Worm (Caenorhabditis elegans) whole organism, L1 larva: Measurements from ENCODE around the gene ZK1073.2.

Source experiments
- C04F5.9 ChIP-seq: sonication (generic microtip); optimal IDR thresholded peaks from 2 replicates; lab custom pipeline; 2016; ENCODE audit warnings: missing genetic modification characterization, missing compliant biosample characterization
- C16A3.4 ChIP-seq: fragments of 150-350 bp; optimal IDR thresholded peaks from 2 replicates; lab custom pipeline; 2014; ENCODE audit warnings: missing biosample characterization, missing genetic modification characterization
- C34B4.2 ChIP-seq: sonication (generic microtip); optimal IDR thresholded peaks from 2 replicates; lab custom pipeline; 2017; ENCODE audit warnings: mild to moderate bottlenecking, missing genetic modification characterization, missing compliant biosample characterization
- F16B12.6 ChIP-seq: fragments of 150-350 bp; optimal IDR thresholded peaks from 2 replicates; lab custom pipeline; 2014; ENCODE audit warnings: missing biosample characterization, missing genetic modification characterization
- Y116A8C.19 ChIP-seq: sonication (generic microtip); optimal IDR thresholded peaks from 2 replicates; lab custom pipeline; 2016; ENCODE audit warnings: missing compliant biosample characterization, missing genetic modification characterization, borderline replicate concordance
- alr-1 ChIP-seq: fragments of 200-800 bp; sonication (Bioruptor generic); optimal IDR thresholded peaks from 2 replicates; lab custom pipeline; 2018; ENCODE audit warnings: borderline replicate concordance, mild to moderate bottlenecking, missing genetic modification characterization, missing compliant biosample characterization
- blmp-1 ChIP-seq: fragments of 150-350 bp; optimal IDR thresholded peaks from 2 replicates; lab custom pipeline; 2014; ENCODE audit warnings: missing biosample characterization, missing genetic modification characterization
- ceh-63 ChIP-seq: fragments of 200-800 bp; sonication (Bioruptor generic); optimal IDR thresholded peaks from 2 replicates; lab custom pipeline; 2018; ENCODE audit warnings: mild to moderate bottlenecking, missing genetic modification characterization, missing compliant biosample characterization
- ceh-8 ChIP-seq: fragments of 200-800 bp; sonication (Bioruptor generic); optimal IDR thresholded peaks from 2 replicates; lab custom pipeline; 2018; ENCODE audit warnings: mild to moderate bottlenecking, missing genetic modification characterization, moderate library complexity, missing compliant biosample characterization
- ceh-90 ChIP-seq: sonication (generic microtip); optimal IDR thresholded peaks from 2 replicates; lab custom pipeline; 2016; ENCODE audit warnings: missing genetic modification characterization, missing compliant biosample characterization
- dsc-1 ChIP-seq: sonication (generic microtip); optimal IDR thresholded peaks from 2 replicates; lab custom pipeline; 2016; ENCODE audit warnings: mild to moderate bottlenecking, missing genetic modification characterization, missing compliant biosample characterization
- efl-1 ChIP-seq, 4 experiments: fragments of 150-350 bp; optimal IDR thresholded peaks in 3 of 4; peaks in 1 of 4; 1 replicate in 1 of 4; 2 replicates in 3 of 4; lab custom pipeline; 2014; ENCODE audit warnings: missing biosample characterization in 2 of 4, missing genetic modification characterization in 2 of 4, missing genetic modification reagents in 2 of 4
- egl-13 ChIP-seq: sonication (generic microtip); optimal IDR thresholded peaks from 2 replicates; lab custom pipeline; 2016; ENCODE audit warnings: missing genotype, missing genetic modification reagents, missing genetic modification characterization, missing compliant biosample characterization
- elt-2 ChIP-seq: sonication (generic microtip); optimal IDR thresholded peaks from 2 replicates; lab custom pipeline; 2016; ENCODE audit warnings: missing genetic modification characterization, mild to moderate bottlenecking, inconsistent platforms, missing compliant biosample characterization, missing genetic modification reagents
- elt-3 ChIP-seq, 6 experiments: fragments of 150-350 bp in 1 of 6; sonication (generic microtip); optimal IDR thresholded peaks; 2 replicates each; lab custom pipeline; 2017 to 2018; ENCODE audit warnings: missing biosample characterization in 6 of 6, missing genetic modification characterization in 6 of 6, inconsistent platforms in 1 of 6
- ets-5 ChIP-seq: fragments of 200-800 bp; sonication (Bioruptor generic); IDR thresholded peaks from 2 replicates; pipeline ENCODE4 v1.3.6; 2022; ENCODE audit warnings: missing genetic modification characterization, missing compliant biosample characterization
- fkh-8 ChIP-seq: sonication (generic microtip); optimal IDR thresholded peaks from 2 replicates; lab custom pipeline; 2016; ENCODE audit warnings: mild to moderate bottlenecking, missing genetic modification characterization, missing compliant biosample characterization
- hlh-17 ChIP-seq: fragments of 200-800 bp; sonication (Bioruptor generic); optimal IDR thresholded peaks from 2 replicates; lab custom pipeline; 2018; ENCODE audit warnings: missing genetic modification characterization, mild to moderate bottlenecking, missing compliant biosample characterization, moderate library complexity, borderline replicate concordance
- hlh-4 ChIP-seq: sonication (generic microtip); optimal IDR thresholded peaks from 2 replicates; lab custom pipeline; 2016; ENCODE audit warnings: mild to moderate bottlenecking, missing genetic modification characterization, missing compliant biosample characterization
- jun-1 ChIP-seq: fragments of 150-350 bp; optimal IDR thresholded peaks from 2 replicates; lab custom pipeline; 2014; ENCODE audit warnings: missing biosample characterization, missing genetic modification reagents, missing genetic modification characterization
- lin-13 ChIP-seq: fragments of 150-350 bp; optimal IDR thresholded peaks from 2 replicates; lab custom pipeline; 2014; ENCODE audit warnings: missing biosample characterization, missing genetic modification reagents, missing genetic modification characterization
- lin-15B ChIP-seq: fragments of 150-350 bp; sonication (generic microtip); optimal IDR thresholded peaks from 3 replicates; lab custom pipeline; 2014; ENCODE audit warnings: missing biosample characterization, missing genetic modification characterization
- lir-3 ChIP-seq: sonication (generic microtip); optimal IDR thresholded peaks from 2 replicates; lab custom pipeline; 2016; ENCODE audit warnings: mild to moderate bottlenecking, missing genetic modification characterization, moderate library complexity, missing compliant biosample characterization; ENCODE audit not compliant: poor library complexity
- lsy-2 ChIP-seq, 2 experiments: fragments of 150-350 bp; optimal IDR thresholded peaks; 2 replicates each; lab custom pipeline; 2014; ENCODE audit warnings: missing biosample characterization in 2 of 2, missing genetic modification characterization in 2 of 2
- mab-9 ChIP-seq: fragments of 200-800 bp; sonication (Bioruptor generic); IDR thresholded peaks from 2 replicates; pipeline ENCODE4 v1.3.6; 2022; ENCODE audit warnings: missing genetic modification reagents, missing genetic modification characterization, missing compliant biosample characterization
- mdl-1 ChIP-seq, 2 experiments: fragments of 150-350 bp; optimal IDR thresholded peaks; 2 replicates each; lab custom pipeline; 2014 to 2017; ENCODE audit warnings: missing biosample characterization in 2 of 2, missing genetic modification characterization in 2 of 2, inconsistent platforms in 1 of 2
- mef-2 ChIP-seq: fragments of 150-350 bp; optimal IDR thresholded peaks from 2 replicates; lab custom pipeline; 2014; ENCODE audit warnings: missing biosample characterization, missing genetic modification characterization
- nhr-11 ChIP-seq: fragments of 150-350 bp; optimal IDR thresholded peaks from 2 replicates; lab custom pipeline; 2014; ENCODE audit warnings: missing biosample characterization, missing genetic modification characterization
- nhr-12 ChIP-seq: sonication (generic microtip); optimal IDR thresholded peaks from 2 replicates; lab custom pipeline; 2017; ENCODE audit warnings: missing biosample characterization, missing genetic modification characterization
- nhr-19 ChIP-seq: fragments of 200-800 bp; sonication (Bioruptor generic); conservative IDR thresholded peaks from 2 replicates; pipeline ENCODE4 v1.3.6; 2022; ENCODE audit warnings: missing genetic modification characterization, missing compliant biosample characterization
- nhr-237 ChIP-seq: fragments of 150-350 bp; optimal IDR thresholded peaks from 2 replicates; lab custom pipeline; 2014; ENCODE audit warnings: missing biosample characterization, missing genetic modification characterization
- nhr-28 ChIP-seq: fragments of 150-350 bp; optimal IDR thresholded peaks from 2 replicates; lab custom pipeline; 2014; ENCODE audit warnings: missing biosample characterization, missing genetic modification characterization
- nhr-76 ChIP-seq: sonication (generic microtip); optimal IDR thresholded peaks from 2 replicates; lab custom pipeline; 2017; ENCODE audit warnings: missing biosample characterization, missing genetic modification characterization
- nhr-84 ChIP-seq: sonication (generic microtip); optimal IDR thresholded peaks from 2 replicates; lab custom pipeline; 2017; ENCODE audit warnings: missing biosample characterization, missing genetic modification characterization
- nhr-85 ChIP-seq: sonication (generic microtip); peaks from one replicate; lab custom pipeline; 2016; ENCODE audit warnings: missing genetic modification characterization, inconsistent platforms, missing compliant biosample characterization
- nhr-90 ChIP-seq: sonication (generic microtip); optimal IDR thresholded peaks from 2 replicates; lab custom pipeline; 2016; ENCODE audit warnings: mild to moderate bottlenecking, missing genetic modification characterization, missing compliant biosample characterization; ENCODE audit not compliant: poor library complexity
- pag-3 ChIP-seq: sonication (generic microtip); optimal IDR thresholded peaks from 2 replicates; lab custom pipeline; 2017; ENCODE audit warnings: missing genetic modification characterization, mild to moderate bottlenecking, missing compliant biosample characterization, antibody characterized with exemption, borderline replicate concordance; ENCODE audit not compliant: insufficient read depth
- skn-1 ChIP-seq: fragments of 150-350 bp; optimal IDR thresholded peaks from 2 replicates; lab custom pipeline; 2014; ENCODE audit warnings: missing biosample characterization, missing genetic modification characterization
- snpc-4 ChIP-seq: fragments of 150-350 bp; optimal IDR thresholded peaks from 2 replicates; lab custom pipeline; 2014; ENCODE audit warnings: missing biosample characterization, missing genetic modification characterization
- sptf-1 ChIP-seq: fragments of 150-350 bp; optimal IDR thresholded peaks from 2 replicates; lab custom pipeline; 2014; ENCODE audit warnings: missing biosample characterization, missing genetic modification characterization
- tbx-2 ChIP-seq: sonication (generic microtip); optimal IDR thresholded peaks from 2 replicates; lab custom pipeline; 2016; ENCODE audit warnings: missing genetic modification characterization, missing compliant biosample characterization
- tlp-1 ChIP-seq: fragments of 150-350 bp; optimal IDR thresholded peaks from 2 replicates; lab custom pipeline; 2014; ENCODE audit warnings: missing biosample characterization, missing genetic modification characterization
- unc-130 ChIP-seq: fragments of 150-350 bp; optimal IDR thresholded peaks from 2 replicates; lab custom pipeline; 2017; ENCODE audit warnings: missing biosample characterization, missing genetic modification characterization, inconsistent platforms
- unc-30 ChIP-seq: sonication (generic microtip); optimal IDR thresholded peaks from 2 replicates; lab custom pipeline; 2017; ENCODE audit warnings: missing biosample characterization, missing genetic modification characterization
- unc-86 ChIP-seq: sonication (generic microtip); optimal IDR thresholded peaks from 2 replicates; lab custom pipeline; 2016; ENCODE audit warnings: missing genetic modification characterization, missing compliant biosample characterization
- xbp-1 ChIP-seq: sonication (generic microtip); optimal IDR thresholded peaks from 2 replicates; lab custom pipeline; 2016; ENCODE audit warnings: missing genetic modification characterization, missing compliant biosample characterization
- zip-4 ChIP-seq: fragments of 200-800 bp; sonication (Bioruptor generic); optimal IDR thresholded peaks from 2 replicates; lab custom pipeline; 2018; ENCODE audit warnings: mild to moderate bottlenecking, missing genetic modification characterization, moderate library complexity, missing compliant biosample characterization
- ztf-11 ChIP-seq, 2 experiments: sonication (generic microtip); optimal IDR thresholded peaks; 2 replicates each; lab custom pipeline; 2016 to 2017; ENCODE audit warnings: missing genetic modification characterization in 2 of 2, missing biosample characterization in 1 of 2, missing compliant biosample characterization in 1 of 2
- ztf-4 ChIP-seq: fragments of 150-350 bp; optimal IDR thresholded peaks from 2 replicates; lab custom pipeline; 2014; ENCODE audit warnings: missing biosample characterization, missing genetic modification characterization

Gene ZK1073.2

DNA sequence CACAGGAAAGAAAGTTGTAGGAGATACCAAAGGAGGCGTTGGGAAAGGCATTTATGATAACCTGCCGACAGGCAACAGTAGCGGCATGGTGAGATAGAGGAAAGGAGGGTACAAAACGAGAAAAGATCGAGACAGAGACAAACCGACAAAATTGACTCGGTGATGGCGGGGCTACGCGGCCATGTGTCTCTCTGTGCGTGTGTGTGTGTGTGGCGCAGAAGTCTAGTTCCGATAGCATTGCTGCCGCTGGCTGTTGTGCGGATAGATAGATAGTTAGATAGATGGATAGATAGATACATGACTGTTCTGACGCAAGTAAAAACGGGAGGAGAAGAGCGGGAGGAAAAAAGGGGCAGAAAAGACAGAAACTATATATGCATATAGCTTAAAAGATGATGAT is 53.4 kb downstream of the ZK1073.2 start (continued):
- TF ChIP-seq ets-5, result no peak
- TF ChIP-seq ceh-90 (tag; lab: Kevin White, UChicago), result no peak
- TF ChIP-seq tbx-2 (tag; lab: Kevin White, UChicago), result no peak
- no peak for TF ChIP-seq C34B4.2 (tag; lab: Kevin White, UChicago)
- no peak for TF ChIP-seq unc-86 (tag; lab: Kevin White, UChicago)
- TF ChIP-seq lin-15B, result no peak
- no peak for TF ChIP-seq Y116A8C.19 (tag; lab: Kevin White, UChicago)
- TF ChIP-seq skn-1 (tag; lab: Kevin White, UChicago), result no peak
- TF ChIP-seq ztf-11 (tag; optimal IDR thresholded peaks at IDR 0.05; lab: Kevin White, UChicago), result no peak
- TF ChIP-seq nhr-12 (tag; lab: Kevin White, UChicago), result no peak
- no peak for TF ChIP-seq mef-2 (tag; lab: Kevin White, UChicago)
- TF ChIP-seq lin-13 (GFP tag; lab: Kevin White, UChicago), result no peak
- TF ChIP-seq fkh-8 (tag; lab: Kevin White, UChicago), result no peak
- no peak for TF ChIP-seq lir-3 (tag; lab: Kevin White, UChicago)
- peak; percentile 19 for TF ChIP-seq C16A3.4 (tag; lab: Kevin White, UChicago)
- TF ChIP-seq nhr-19 (GFP tag; lab: Robert Waterston, UW), result 0 out of 2 replicates have a peak, but pooled peaks have one; percentile 2
- TF ChIP-seq nhr-90 (tag; lab: Kevin White, UChicago), result peak; percentile 39
- TF ChIP-seq nhr-85 (tag; lab: Kevin White, UChicago), result peak; percentile 84
- TF ChIP-seq hlh-17 (GFP tag; lab: Kevin White, UChicago), result no peak
- TF ChIP-seq lsy-2 (tag; optimal IDR thresholded peaks at IDR 0.05; lab: Kevin White, UChicago), result peak in 1 of 2 experiments; percentile 10
- TF ChIP-seq unc-130 (tag; lab: Kevin White, UChicago), result no peak
- no peak for TF ChIP-seq tlp-1
- no peak for TF ChIP-seq jun-1 (tag; lab: Kevin White, UChicago)
- peak; percentile 44 for TF ChIP-seq pag-3 (tag; lab: Kevin White, UChicago)
- TF ChIP-seq dsc-1 (tag; lab: Kevin White, UChicago), result no peak
- TF ChIP-seq nhr-11, result no peak
- no peak for TF ChIP-seq nhr-28 (tag; lab: Kevin White, UChicago)
- TF ChIP-seq hlh-4 (tag; lab: Kevin White, UChicago), result no peak
- TF ChIP-seq snpc-4 (tag; lab: Kevin White, UChicago), result peak; percentile 9
- no peak for TF ChIP-seq egl-13 (tag; lab: Kevin White, UChicago)
- TF ChIP-seq nhr-237 (tag; lab: Kevin White, UChicago), result no peak
- TF ChIP-seq efl-1 (optimal IDR thresholded peaks at IDR 0.05; lab: Kevin White, UChicago), result no peak
- no peak for TF ChIP-seq efl-1 (GFP tag; optimal IDR thresholded peaks at IDR 0.05 in 1 of 2; lab: Kevin White, UChicago)
- TF ChIP-seq zip-4 (GFP tag; lab: Kevin White, UChicago), result no peak
- TF ChIP-seq C04F5.9, result no peak
- no peak for TF ChIP-seq sptf-1 (tag; lab: Kevin White, UChicago)
- no peak for TF ChIP-seq ztf-4 (tag; lab: Kevin White, UChicago)
- TF ChIP-seq ceh-63 (GFP tag; lab: Kevin White, UChicago), result no peak
- TF ChIP-seq unc-30, result no peak
- TF ChIP-seq elt-2, result no peak
- no peak for TF ChIP-seq alr-1 (tag; lab: Kevin White, UChicago)
- TF ChIP-seq xbp-1 (tag; lab: Kevin White, UChicago), result no peak
- no peak for TF ChIP-seq nhr-76 (tag; lab: Kevin White, UChicago)
- no peak for TF ChIP-seq F16B12.6
- peak; percentile 52 for TF ChIP-seq blmp-1 (tag; lab: Kevin White, UChicago)
- TF ChIP-seq ceh-8 (GFP tag; lab: Kevin White, UChicago), result no peak
- TF ChIP-seq nhr-84, result no peak
- TF ChIP-seq mab-9, result no peak
- peak in 1 of 2 experiments; percentile 46 for TF ChIP-seq mdl-1 (tag; optimal IDR thresholded peaks at IDR 0.05; lab: Kevin White, UChicago)
- peak in 3 of 6 experiments; percentile 52 to 61 (median 60) for TF ChIP-seq elt-3 (tag; optimal IDR thresholded peaks at IDR 0.05; lab: Kevin White, UChicago)
